Fruit fly (Drosophila melanogaster) whole organism, pupa: ENCODE data around the gene CenG1A.

Experiments used
- CG12605 ChIP-seq: fragments of 200-800 bp; sonication (Bioruptor generic); IDR thresholded peaks from 2 replicates; pipeline ENCODE4 v1.3.6; 2022; ENCODE audit warnings: missing biosample characterization, missing genetic modification characterization
- CG32121 ChIP-seq: fragments of 200-800 bp; sonication (Bioruptor generic); IDR thresholded peaks from 2 replicates; pipeline ENCODE4 v1.3.6; 2022; ENCODE audit warnings: missing biosample characterization, missing genetic modification characterization
- CG8301 ChIP-seq: fragments of 200-800 bp; sonication (Bioruptor generic); optimal IDR thresholded peaks from 2 replicates; lab custom pipeline; 2018; ENCODE audit warnings: missing biosample characterization, mild to moderate bottlenecking, missing genetic modification characterization
- EcR ChIP-seq: fragments of 200-800 bp; sonication (Bioruptor generic); optimal IDR thresholded peaks from 3 replicates; lab custom pipeline; 2019; ENCODE audit warnings: missing biosample characterization, missing genetic modification characterization, mild to moderate bottlenecking, moderate library complexity, missing genetic modification reagents
- Pif1A ChIP-seq: fragments of 200-800 bp; sonication (Bioruptor generic); optimal IDR thresholded peaks from 3 replicates; lab custom pipeline; 2016; ENCODE audit warnings: missing biosample characterization, missing genetic modification characterization

dm6 chr2L:13904331-13904911, 69.1 kb downstream of the CenG1A start, which contains the start of gene Smg5:
- TF ChIP-seq CG8301 (tag; lab: Kevin White, UChicago) (peak; percentile 63), EcR (GFP tag; lab: Kevin White, UChicago) (no peak), CG12605 (0 out of 2 replicates have a peak, but pooled peaks have one; percentile 17), Pif1A (GFP tag; lab: Kevin White, UChicago) (no peak), CG32121 (GFP tag; lab: Robert Waterston, UW) (peak; percentile 90)
